Fruit fly (Drosophila melanogaster): ENCODE results near the gene CG5321.

The CG5321 gene

DNA sequence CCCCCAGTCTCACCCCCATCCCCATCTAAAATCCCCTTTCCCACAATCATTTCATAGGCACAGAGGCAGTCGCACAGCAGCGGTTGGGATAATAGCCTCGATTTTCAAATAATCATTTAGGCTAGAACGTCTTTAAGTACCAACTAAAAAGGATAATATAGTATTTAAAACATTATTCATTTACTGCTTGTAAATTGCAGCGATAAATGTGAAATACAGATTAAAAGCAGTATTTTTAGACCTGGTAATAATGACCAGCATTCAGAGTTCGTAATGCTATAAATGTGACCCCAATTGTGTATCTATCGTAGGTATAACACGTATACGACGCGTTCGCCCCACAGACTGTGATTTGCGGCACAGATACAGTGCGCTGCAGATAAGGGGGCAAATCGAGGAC, 48.2 kb downstream of the CG5321 start (continued):
- TF ChIP-seq Lhr (GFP tag; optimal IDR thresholded peaks at IDR 0.05) (no peak), kah (GFP tag; optimal IDR thresholded peaks at IDR 0.05) (no peak), Hr51 (GFP tag; optimal IDR thresholded peaks at IDR 0.05) (peak in 1 of 2 experiments; percentile 67), CG11398 (GFP tag; optimal IDR thresholded peaks at IDR 0.05) (no peak), fd102C (GFP tag; optimal IDR thresholded peaks at IDR 0.05) (no peak), HLH3B (GFP tag; IDR thresholded peaks at IDR 0.05) (no peak), CG6683 (GFP tag; optimal IDR thresholded peaks at IDR 0.05) (peak; percentile 17), Doc2 (GFP tag; IDR thresholded peaks at IDR 0.05) (no peak), Camta (GFP tag; optimal IDR thresholded peaks at IDR 0.05) (peak; percentile 2), CG34376 (GFP tag; optimal IDR thresholded peaks at IDR 0.05) (no peak), mam (GFP tag; optimal IDR thresholded peaks at IDR 0.05) (peak; percentile 1), CG8281 (tag; optimal IDR thresholded peaks at IDR 0.05) (no peak), zen (tag; optimal IDR thresholded peaks at IDR 0.05) (no peak), mirr (GFP tag; optimal IDR thresholded peaks at IDR 0.05) (no peak), Hr78 (GFP tag; optimal IDR thresholded peaks at IDR 0.05) (no peak), Lim3 (GFP tag; IDR thresholded peaks at IDR 0.05) (no peak), CG13424 (tag; optimal IDR thresholded peaks at IDR 0.05) (peak; percentile 55), Dip2 (GFP tag; IDR thresholded peaks at IDR 0.05) (no peak), fd96Cb (tag; optimal IDR thresholded peaks at IDR 0.05) (peak; percentile 37), fu2 (GFP tag; optimal IDR thresholded peaks at IDR 0.05) (no peak), Sry-β (GFP tag; optimal IDR thresholded peaks at IDR 0.05) (no peak), bbx (GFP tag; IDR thresholded peaks at IDR 0.05; ENCODE audit: partially characterized antibody) (no peak), nau (GFP tag; optimal IDR thresholded peaks at IDR 0.05) (peak; percentile 32), CG4424 (GFP tag; optimal IDR thresholded peaks at IDR 0.05) (peak; percentile 40), onecut (GFP tag; IDR thresholded peaks at IDR 0.05) (no peak), lilli (GFP tag; optimal IDR thresholded peaks at IDR 0.05) (peak; percentile 26), cato (GFP tag; optimal IDR thresholded peaks at IDR 0.05; ENCODE audit: borderline replicate concordance) (no peak), Atf3 (GFP tag; optimal IDR thresholded peaks at IDR 0.05) (no peak), CG7987 (GFP tag; optimal IDR thresholded peaks at IDR 0.05) (no peak), CG31224 (GFP tag; IDR thresholded peaks at IDR 0.05) (no peak), Nf-YB (GFP tag; optimal IDR thresholded peaks at IDR 0.05) (no peak), Dfd (GFP tag; optimal IDR thresholded peaks at IDR 0.05) (no peak), CG9727 (GFP tag; optimal IDR thresholded peaks at IDR 0.05) (no peak), salm (tag; optimal IDR thresholded peaks at IDR 0.05) (no peak), toy (GFP tag; IDR thresholded peaks at IDR 0.05) (no peak), Mrtf (GFP tag; IDR thresholded peaks at IDR 0.05) (peak; percentile 21; the same call in 1 of the 3 replicates), CG7271 (tag; optimal IDR thresholded peaks at IDR 0.05) (no peak), CG6813 (GFP tag; optimal IDR thresholded peaks at IDR 0.05) (peak; percentile 47), pita (GFP tag; optimal IDR thresholded peaks at IDR 0.05) (no peak), btn (GFP tag; optimal IDR thresholded peaks at IDR 0.05) (no peak), CG10654 (GFP tag; optimal IDR thresholded peaks at IDR 0.05) (no peak), CG2120 (GFP tag; optimal IDR thresholded peaks at IDR 0.05) (peak; percentile 19), aop (GFP tag; IDR thresholded peaks at IDR 0.05) (no peak), CG10274 (GFP tag; optimal IDR thresholded peaks at IDR 0.05) (no peak), ham (GFP tag; IDR thresholded peaks at IDR 0.05) (no peak), bsh (GFP tag; optimal IDR thresholded peaks at IDR 0.05) (peak in 1 of 2 experiments; percentile 54), CG15011 (GFP tag; optimal IDR thresholded peaks at IDR 0.05) (no peak), gsb-n (tag; optimal IDR thresholded peaks at IDR 0.05) (no peak), repo (GFP tag; optimal IDR thresholded peaks at IDR 0.05) (no peak), Usf (GFP tag; optimal IDR thresholded peaks at IDR 0.05) (no peak), CG12942 (GFP tag; optimal IDR thresholded peaks at IDR 0.05) (no peak)

Data from whole organism, embryonic.